Worm (Caenorhabditis elegans): Measurements from ENCODE around the gene str-248.

str-248 gene

ce11 chrV:15661580-15661979, 32.1 kb upstream of the str-248 start:
- TF ChIP-seq ztf-16 (tag; optimal IDR thresholded peaks at IDR 0.05): no peak
- no peak for TF ChIP-seq ceh-48 (tag; optimal IDR thresholded peaks at IDR 0.05)
- no peak for TF ChIP-seq npax-4 (tag; optimal IDR thresholded peaks at IDR 0.05)
- no peak for TF ChIP-seq ceh-19 (GFP tag; optimal IDR thresholded peaks at IDR 0.05)
- no peak for TF ChIP-seq K09A11.1 (tag; optimal IDR thresholded peaks at IDR 0.05; ENCODE audit: insufficient read depth)
- no peak for TF ChIP-seq hlh-13 (GFP tag; optimal IDR thresholded peaks at IDR 0.05)
- TF ChIP-seq hlh-6 (tag; optimal IDR thresholded peaks at IDR 0.05): no peak
- TF ChIP-seq T23F11.4 (GFP tag; optimal IDR thresholded peaks at IDR 0.05): no peak
- TF ChIP-seq madf-2 (tag; optimal IDR thresholded peaks at IDR 0.05): no peak
- TF ChIP-seq hlh-30 (tag; optimal IDR thresholded peaks at IDR 0.05; ENCODE audit: insufficient read depth): no peak
- no peak for TF ChIP-seq fax-1 (tag; optimal IDR thresholded peaks at IDR 0.05)
- TF ChIP-seq ref-2 (tag; optimal IDR thresholded peaks at IDR 0.05): no peak

- TF ChIP-seq pag-3 (tag; optimal IDR thresholded peaks at IDR 0.05; ENCODE audit: borderline replicate concordance): no peak
- peak; percentile 22 for TF ChIP-seq rnt-1 (tag; optimal IDR thresholded peaks at IDR 0.05)
- no peak for TF ChIP-seq gmeb-2 (tag; optimal IDR thresholded peaks at IDR 0.05)
- no peak for TF ChIP-seq ets-4 (tag; optimal IDR thresholded peaks at IDR 0.05)
- no peak for TF ChIP-seq unc-42 (tag; optimal IDR thresholded peaks at IDR 0.05)
- TF ChIP-seq ceh-14 (tag; optimal IDR thresholded peaks at IDR 0.05): no peak
These were observed 31.6 kb upstream of the str-248 start for ce11 chrV:15661003-15661402.

ce11 chrV:15658262-15659060, 29.0 kb upstream of the str-248 start:
- TF ChIP-seq syd-9 (tag; optimal IDR thresholded peaks at IDR 0.05) (no peak), ceh-31 (tag; optimal IDR thresholded peaks at IDR 0.05) (no peak), dmd-4 (tag; optimal IDR thresholded peaks at IDR 0.05; ENCODE audit: borderline replicate concordance) (no peak), ceh-9 (tag; optimal IDR thresholded peaks at IDR 0.05) (no peak), pax-1 (tag; optimal IDR thresholded peaks at IDR 0.05) (no peak), sdc-2 (tag; optimal IDR thresholded peaks at IDR 0.05) (no peak), rnt-1 (tag; optimal IDR thresholded peaks at IDR 0.05) (no peak), nhr-11 (tag; optimal IDR thresholded peaks at IDR 0.05) (no peak), ref-2 (tag; optimal IDR thresholded peaks at IDR 0.05) (no peak), unc-42 (tag; optimal IDR thresholded peaks at IDR 0.05) (no peak), hlh-8 (tag; optimal IDR thresholded peaks at IDR 0.05) (no peak), mec-3 (tag; optimal IDR thresholded peaks at IDR 0.05; ENCODE audit: borderline replicate concordance) (no peak), tbx-2 (tag; optimal IDR thresholded peaks at IDR 0.05) (no peak), pros-1 (tag; optimal IDR thresholded peaks at IDR 0.05) (no peak), T23F11.4 (GFP tag; optimal IDR thresholded peaks at IDR 0.05) (no peak)

- TF ChIP-seq unc-86 (tag; optimal IDR thresholded peaks at IDR 0.05) (no peak), ceh-30 (tag; optimal IDR thresholded peaks at IDR 0.05) (no peak), nfya-1 (tag; optimal IDR thresholded peaks at IDR 0.05) (no peak), pax-1 (tag; optimal IDR thresholded peaks at IDR 0.05) (no peak), hlh-6 (tag; optimal IDR thresholded peaks at IDR 0.05) (no peak), C38D4.7 (GFP tag; optimal IDR thresholded peaks at IDR 0.05) (no peak), pha-2 (tag; optimal IDR thresholded peaks at IDR 0.05) (no peak)
These were observed 24.7 kb upstream of the str-248 start, which contains the start of gene F53E4.2 for ce11 chrV:15654124-15654523. Gene F53E4.2, plus strand, starts transcription at chrV:15654424.

- TF ChIP-seq nhr-11 (tag; optimal IDR thresholded peaks at IDR 0.05): no peak
- no peak for TF ChIP-seq ceh-14 (tag; optimal IDR thresholded peaks at IDR 0.05)
- TF ChIP-seq pha-2 (tag; optimal IDR thresholded peaks at IDR 0.05): no peak
- no peak for TF ChIP-seq odd-2 (tag; optimal IDR thresholded peaks at IDR 0.05)
- no peak for TF ChIP-seq dve-1 (tag; optimal IDR thresholded peaks at IDR 0.05)
These were observed 22.7 kb upstream of the str-248 start for ce11 chrV:15652147-15652546.
